Fruit fly (Drosophila melanogaster) S2 (cell line): Measurements from ENCODE around the gene CG7362.

Experiments
- CG8478 ChIP-seq: fragments of >200 bp; optimal IDR thresholded peaks from 2 replicates; lab custom pipeline; 2018
- CTCF ChIP-seq, 2 experiments: fragments of >200 bp; optimal IDR thresholded peaks; 2 replicates each; lab custom pipeline; 2018

- TF ChIP-seq CG8478 (lab: Kevin White, UChicago) (no peak), CTCF (optimal IDR thresholded peaks at IDR 0.05; lab: Kevin White, UChicago) (no peak)
Measured at dm6 chr3R:14731061-14731780, 23.0 kb downstream of the CG7362 start, which contains the start of gene CG7530.
